Worm (Caenorhabditis elegans) whole organism, L3 larva: ENCODE data around the gene K09E4.3.

ENCODE experiments used
- ZK546.5 ChIP-seq: sonication (generic microtip); optimal IDR thresholded peaks from 2 replicates; lab custom pipeline; 2017; ENCODE audit warnings: missing biosample characterization, missing genetic modification characterization
- elt-3 ChIP-seq, 3 experiments: fragments of 150-350 bp in 1 of 3; sonication (generic microtip) in 2 of 3; optimal IDR thresholded peaks; 2 replicates in 2 of 3; 4 replicates in 1 of 3; lab custom pipeline; 2014 to 2017; ENCODE audit warnings: missing biosample characterization in 3 of 3, missing genetic modification characterization in 3 of 3
- fkh-2 ChIP-seq: fragments of 150-350 bp; optimal IDR thresholded peaks from 2 replicates; lab custom pipeline; 2014; ENCODE audit warnings: missing biosample characterization, missing genetic modification reagents, missing genetic modification characterization
- lin-39 ChIP-seq: fragments of 150-350 bp; optimal IDR thresholded peaks from 2 replicates; lab custom pipeline; 2018; ENCODE audit warnings: missing biosample characterization, missing genetic modification reagents, missing genetic modification characterization
- nhr-11 ChIP-seq: fragments of 150-350 bp; optimal IDR thresholded peaks from 2 replicates; lab custom pipeline; 2014; ENCODE audit warnings: missing biosample characterization, missing genetic modification characterization
- nhr-237 ChIP-seq: fragments of 150-350 bp; optimal IDR thresholded peaks from 2 replicates; lab custom pipeline; 2014; ENCODE audit warnings: missing biosample characterization, missing genetic modification characterization
- nhr-77 ChIP-seq: fragments of 150-350 bp; optimal IDR thresholded peaks from 2 replicates; lab custom pipeline; 2014; ENCODE audit warnings: missing biosample characterization, missing genetic modification characterization
- pqm-1 ChIP-seq: fragments of 150-350 bp; optimal IDR thresholded peaks from 2 replicates; lab custom pipeline; 2017; ENCODE audit warnings: missing biosample characterization, missing genetic modification characterization, inconsistent platforms
- snpc-4 ChIP-seq: fragments of 150-350 bp; optimal IDR thresholded peaks from 2 replicates; lab custom pipeline; 2014; ENCODE audit warnings: missing biosample characterization, missing genetic modification characterization
- unc-39 ChIP-seq: sonication (generic microtip); optimal IDR thresholded peaks from 4 replicates; lab custom pipeline; 2017; ENCODE audit warnings: missing biosample characterization, missing genetic modification characterization
- ztf-11 ChIP-seq: fragments of 150-350 bp; optimal IDR thresholded peaks from 2 replicates; lab custom pipeline; 2014; ENCODE audit warnings: missing biosample characterization, missing genetic modification characterization

- TF ChIP-seq snpc-4 (no peak), unc-39 (tag; lab: Kevin White, UChicago) (no peak), lin-39 (tag; lab: Kevin White, UChicago) (no peak), pqm-1 (tag; lab: Kevin White, UChicago) (no peak), nhr-11 (no peak), elt-3 (tag; optimal IDR thresholded peaks at IDR 0.05; lab: Kevin White, UChicago) (no peak), nhr-77 (tag; lab: Kevin White, UChicago) (no peak), ztf-11 (tag; lab: Kevin White, UChicago) (no peak), nhr-237 (tag; lab: Kevin White, UChicago) (no peak), fkh-2 (no peak), ZK546.5 (tag; lab: Kevin White, UChicago) (no peak)
These were observed 23.3 kb upstream of the K09E4.3 start, which contains the start of gene W03H9.1 for ce11 chrII:14150031-14150430.
